Fruit fly (Drosophila melanogaster) S2 (cell line): ENCODE data around the gene Lam.

Experiments used
- CG8478 ChIP-seq: fragments of >200 bp; optimal IDR thresholded peaks from 2 replicates; lab custom pipeline; 2018
- CTCF ChIP-seq, 2 experiments: fragments of >200 bp; optimal IDR thresholded peaks; 2 replicates each; lab custom pipeline; 2018

Gene Lam

dm6 chr2L:5520757-5521156 lies 21.5 kb upstream of the Lam start:
- TF ChIP-seq CTCF (optimal IDR thresholded peaks at IDR 0.05; lab: Kevin White, UChicago) (no peak), CG8478 (lab: Kevin White, UChicago) (no peak)

- TF ChIP-seq CG8478 (lab: Kevin White, UChicago) = no peak
Measured at dm6 chr2L:5523848-5524473, 18.3 kb upstream of the Lam start, which contains the start of the genes Vps52 and Elp4. TSS of gene Vps52 (minus strand) at chr2L:5523898. TSS of gene Elp4 (plus strand) at chr2L:5524139.

dm6 chr2L:5525723-5526122 lies 16.6 kb upstream of the Lam start, which contains the start of gene Cap-D3:
TSS of gene Cap-D3 (plus strand) at chr2L:5525905.
- TF ChIP-seq CTCF (optimal IDR thresholded peaks at IDR 0.05; lab: Kevin White, UChicago) (no peak), CG8478 (lab: Kevin White, UChicago) (no peak)

dm6 chr2L:5526738-5527137 lies 15.5 kb upstream of the Lam start, which contains the start of gene Cox11:
TSS of gene Cox11 (plus strand) at chr2L:5526957.
- TF ChIP-seq CG8478 (lab: Kevin White, UChicago) = no peak
- TF ChIP-seq CTCF (optimal IDR thresholded peaks at IDR 0.05; lab: Kevin White, UChicago) = no peak

- TF ChIP-seq CTCF (optimal IDR thresholded peaks at IDR 0.05; lab: Kevin White, UChicago) (peak in 1 of 2 experiments; percentile 11), CG8478 (lab: Kevin White, UChicago) (no peak)
Measured at dm6 chr2L:5527861-5528260, 14.4 kb upstream of the Lam start, which contains the start of gene CG31915. TSS of gene CG31915 (plus strand) at chr2L:5528123.

dm6 chr2L:5532061-5532460 lies 10.2 kb upstream of the Lam start, which contains the start of gene Coq6:
TSS of gene Coq6 (minus strand) at chr2L:5532223.
- TF ChIP-seq CTCF (optimal IDR thresholded peaks at IDR 0.05; lab: Kevin White, UChicago) (no peak), CG8478 (lab: Kevin White, UChicago) (no peak)

- TF ChIP-seq CG8478 (lab: Kevin White, UChicago) (no peak), CTCF (optimal IDR thresholded peaks at IDR 0.05; lab: Kevin White, UChicago) (no peak)
Measured at dm6 chr2L:5536658-5537057, 5.6 kb upstream of the Lam start, which contains the start of gene tomb. TSS of gene tomb (minus strand) at chr2L:5536758.

dm6 chr2L:5537063-5537462 lies 5.2 kb upstream of the Lam start:
- TF ChIP-seq CG8478 (lab: Kevin White, UChicago) = no peak
- TF ChIP-seq CTCF (optimal IDR thresholded peaks at IDR 0.05; lab: Kevin White, UChicago) = no peak

dm6 chr2L:5539034-5539433 lies 3.2 kb upstream of the Lam start, which contains the start of gene CG14015:
TSS of gene CG14015 (minus strand) at chr2L:5539196.
- TF ChIP-seq CTCF (optimal IDR thresholded peaks at IDR 0.05; lab: Kevin White, UChicago) (no peak), CG8478 (lab: Kevin White, UChicago) (no peak)

- TF ChIP-seq CTCF (optimal IDR thresholded peaks at IDR 0.05; lab: Kevin White, UChicago) (no peak), CG8478 (lab: Kevin White, UChicago) (no peak)
Measured at dm6 chr2L:5542944-5543515, 750 bp downstream of the Lam start.

- TF ChIP-seq CTCF (optimal IDR thresholded peaks at IDR 0.05; lab: Kevin White, UChicago) (no peak), CG8478 (lab: Kevin White, UChicago) (no peak)
Measured at dm6 chr2L:5546207-5546517, 3.9 kb downstream of the Lam start.

- TF ChIP-seq CG8478 (lab: Kevin White, UChicago) (no peak), CTCF (optimal IDR thresholded peaks at IDR 0.05; lab: Kevin White, UChicago) (no peak)
Measured at dm6 chr2L:5546518-5547287, 4.4 kb downstream of the Lam start, which contains the start of gene Oscillin. TSS of gene Oscillin (plus strand) at chr2L:5547086.

- no peak for TF ChIP-seq CG8478 (lab: Kevin White, UChicago)
- no peak for TF ChIP-seq CTCF (optimal IDR thresholded peaks at IDR 0.05; lab: Kevin White, UChicago)
Measured at dm6 chr2L:5547288-5547777, 5.1 kb downstream of the Lam start.

dm6 chr2L:5550735-5551134 lies 8.5 kb downstream of the Lam start, which contains the start of gene CG14014:
TSS of gene CG14014 (minus strand) at chr2L:5550835.
- TF ChIP-seq CG8478 (lab: Kevin White, UChicago) (no peak), CTCF (optimal IDR thresholded peaks at IDR 0.05; lab: Kevin White, UChicago) (no peak)

- no peak for TF ChIP-seq CG8478 (lab: Kevin White, UChicago)
- TF ChIP-seq CTCF (optimal IDR thresholded peaks at IDR 0.05; lab: Kevin White, UChicago) = no peak
Measured at dm6 chr2L:5551538-5551937, 9.3 kb downstream of the Lam start, which contains the start of gene CG18269. TSS of gene CG18269 (plus strand) at chr2L:5551838.
